Fruit fly (Drosophila melanogaster) whole organism, wandering third instar larva: ENCODE measurements around the gene Irp-1A.

Experiments
- Abd-B ChIP-seq: fragments of >200 bp; optimal IDR thresholded peaks from 2 replicates; lab custom pipeline; 2017; ENCODE audit warnings: missing biosample characterization, missing genetic modification characterization
- CG32264 ChIP-seq: fragments of 200-800 bp; sonication (Bioruptor generic); optimal IDR thresholded peaks from 2 replicates; lab custom pipeline; 2016; ENCODE audit warnings: missing biosample characterization, missing genetic modification characterization
- CrebA ChIP-seq: fragments of 200-800 bp; sonication (Bioruptor generic); optimal IDR thresholded peaks from 2 replicates; lab custom pipeline; 2016; ENCODE audit warnings: missing biosample characterization, mild to moderate bottlenecking, missing genetic modification characterization, borderline replicate concordance
- Dif ChIP-seq: fragments of 200-275, 200-300 bp; sonication (Bioruptor generic); optimal IDR thresholded peaks from 2 replicates; lab custom pipeline; 2018; ENCODE audit warnings: missing biosample characterization, missing genetic modification characterization; ENCODE audit not compliant: partially characterized antibody
- GATAd ChIP-seq: sonication (Bioruptor generic); optimal IDR thresholded peaks from 2 replicates; lab custom pipeline; 2016; ENCODE audit warnings: missing biosample characterization, missing genetic modification characterization
- HLH106 ChIP-seq: fragments of 200-800 bp; optimal IDR thresholded peaks from 3 replicates; lab custom pipeline; 2019; ENCODE audit warnings: missing biosample characterization, mild to moderate bottlenecking, missing genetic modification characterization, moderate library complexity
- Hnf4 ChIP-seq: fragments of 200-800 bp; sonication (Bioruptor generic); optimal IDR thresholded peaks from 2 replicates; lab custom pipeline; 2016; ENCODE audit warnings: missing biosample characterization, mild to moderate bottlenecking, missing genetic modification characterization
- Hr78 ChIP-seq: fragments of >200 bp; optimal IDR thresholded peaks from 2 replicates; lab custom pipeline; 2017; ENCODE audit warnings: missing biosample characterization, missing genetic modification characterization
- Hr83 ChIP-seq: fragments of 200-300 bp; sonication (Bioruptor generic); optimal IDR thresholded peaks from 2 replicates; lab custom pipeline; 2016; ENCODE audit warnings: missing biosample characterization, mild to moderate bottlenecking, missing genetic modification characterization, moderate library complexity; ENCODE audit not compliant: poor library complexity, severe bottlenecking
- Jra ChIP-seq: sonication (Bioruptor generic); optimal IDR thresholded peaks from 2 replicates; lab custom pipeline; 2016; ENCODE audit warnings: missing biosample characterization, missing genetic modification characterization
- Mio ChIP-seq: sonication (Bioruptor generic); optimal IDR thresholded peaks from 2 replicates; lab custom pipeline; 2016; ENCODE audit warnings: missing biosample characterization, missing genetic modification characterization
- Myc ChIP-seq: fragments of >200 bp; optimal IDR thresholded peaks from 2 replicates; lab custom pipeline; 2017
- N ChIP-seq: fragments of >200 bp; optimal IDR thresholded peaks from 2 replicates; lab custom pipeline; 2018; ENCODE audit warnings: missing biosample characterization, missing external identifiers, missing genetic modification characterization
- OdsH ChIP-seq: fragments of 200-800 bp; sonication (Bioruptor generic); optimal IDR thresholded peaks from 2 replicates; lab custom pipeline; 2016; ENCODE audit warnings: missing biosample characterization, mild to moderate bottlenecking, missing genetic modification characterization
- Rel ChIP-seq, 2 experiments: fragments of 200-800 bp; sonication (Bioruptor generic) in 1 of 2; optimal IDR thresholded peaks; 2 replicates in 1 of 2; 3 replicates in 1 of 2; lab custom pipeline; 2016 to 2019; ENCODE audit warnings: mild to moderate bottlenecking in 2 of 2, missing biosample characterization in 2 of 2, missing genetic modification characterization in 2 of 2, moderate library complexity in 1 of 2
- Sp1 ChIP-seq: fragments of 200-800 bp; sonication (Bioruptor generic); optimal IDR thresholded peaks from 3 replicates; lab custom pipeline; 2019; ENCODE audit warnings: missing biosample characterization, mild to moderate bottlenecking, missing genetic modification characterization, moderate library complexity
- Vsx2 ChIP-seq: fragments of 200-300, 225-300 bp; sonication (Bioruptor generic); optimal IDR thresholded peaks from 2 replicates; lab custom pipeline; 2018; ENCODE audit warnings: missing biosample characterization, missing genetic modification characterization; ENCODE audit not compliant: partially characterized antibody
- br ChIP-seq: fragments of 200-800 bp; sonication (Bioruptor generic); optimal IDR thresholded peaks from 2 replicates; lab custom pipeline; 2016; ENCODE audit warnings: missing biosample characterization, missing genetic modification characterization
- brk ChIP-seq: fragments of 200-800 bp; sonication (Bioruptor generic); optimal IDR thresholded peaks from 2 replicates; lab custom pipeline; 2016; ENCODE audit warnings: missing biosample characterization, mild to moderate bottlenecking, missing genetic modification characterization
- dl ChIP-seq, 2 experiments: fragments of 175-275, 200-275 bp in 1 of 2; fragments of 200-275 bp in 1 of 2; sonication (Bioruptor generic); optimal IDR thresholded peaks; lab custom pipeline; 2018; ENCODE audit warnings: mild to moderate bottlenecking in 2 of 2, missing biosample characterization in 2 of 2, missing genetic modification characterization in 2 of 2, moderate library complexity in 2 of 2; ENCODE audit not compliant: partially characterized antibody in 2 of 2, insufficient read depth in 1 of 2
- dmrt93B ChIP-seq: fragments of 200-800 bp; sonication (Bioruptor generic); optimal IDR thresholded peaks from 2 replicates; lab custom pipeline; 2018; ENCODE audit warnings: missing biosample characterization, mild to moderate bottlenecking, missing genetic modification characterization
- foxo ChIP-seq, 2 experiments: fragments of 200-800 bp; sonication (Bioruptor generic); optimal IDR thresholded peaks; 2 replicates in 1 of 2; 3 replicates in 1 of 2; lab custom pipeline; 2016 to 2017; ENCODE audit warnings: missing biosample characterization in 2 of 2, missing genetic modification characterization in 2 of 2
- fru ChIP-seq: fragments of 200-800 bp; sonication (Bioruptor generic); optimal IDR thresholded peaks from 3 replicates; lab custom pipeline; 2016; ENCODE audit warnings: missing biosample characterization, mild to moderate bottlenecking, missing genetic modification characterization
- jim ChIP-seq: fragments of 175-275, 200-325 bp; sonication (Bioruptor generic); optimal IDR thresholded peaks from 2 replicates; lab custom pipeline; 2016; ENCODE audit warnings: missing biosample characterization, mild to moderate bottlenecking, missing genetic modification characterization
- lola ChIP-seq: fragments of >200 bp; optimal IDR thresholded peaks from 2 replicates; lab custom pipeline; 2017; ENCODE audit warnings: missing biosample characterization, missing genetic modification characterization
- pan ChIP-seq: fragments of >200 bp; optimal IDR thresholded peaks from 2 replicates; lab custom pipeline; 2017
- psq ChIP-seq: fragments of 200-800 bp; sonication (Bioruptor generic); optimal IDR thresholded peaks from 3 replicates; lab custom pipeline; 2017; ENCODE audit warnings: missing biosample characterization, mild to moderate bottlenecking, missing genetic modification characterization, moderate library complexity
- rgr ChIP-seq: fragments of 200-800 bp; sonication (Bioruptor generic); optimal IDR thresholded peaks from 3 replicates; lab custom pipeline; 2016; ENCODE audit warnings: missing biosample characterization, mild to moderate bottlenecking, missing genetic modification characterization
- sage ChIP-seq: fragments of 200-800 bp; sonication (Bioruptor generic); optimal IDR thresholded peaks from 2 replicates; lab custom pipeline; 2016; ENCODE audit warnings: missing biosample characterization, mild to moderate bottlenecking, missing genetic modification characterization
- usp ChIP-seq: fragments of >200 bp; optimal IDR thresholded peaks from 2 replicates; lab custom pipeline; 2017; ENCODE audit warnings: missing biosample characterization, missing genetic modification characterization
- woc ChIP-seq: sonication (Bioruptor generic); optimal IDR thresholded peaks from 2 replicates; lab custom pipeline; 2016; ENCODE audit warnings: missing biosample characterization, mild to moderate bottlenecking, missing genetic modification characterization

Irp-1A gene

DNA sequence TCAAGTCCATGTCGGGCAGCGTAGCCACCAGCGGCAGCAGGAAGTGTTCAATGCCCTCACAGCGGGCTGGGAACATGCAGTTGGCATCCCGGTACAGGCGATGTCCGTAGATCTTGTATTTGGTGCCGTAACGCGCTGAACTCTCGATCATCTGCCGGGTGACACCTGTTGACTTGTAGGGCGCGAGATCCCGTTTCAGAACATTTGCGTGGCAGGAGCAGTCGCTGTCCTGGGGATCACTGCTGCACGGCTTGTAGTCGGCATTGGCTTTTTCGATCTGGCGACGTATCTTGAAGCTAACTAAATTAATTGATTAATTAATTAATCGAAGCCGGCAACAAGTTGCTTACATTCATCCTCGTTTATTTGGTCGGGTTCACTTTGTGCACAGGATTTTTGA lies 25.7 kb upstream of the Irp-1A start:
- TF ChIP-seq Hr78 (GFP tag; lab: Kevin White, UChicago) (no peak), pan (lab: Kevin White, UChicago) (no peak), rgr (GFP tag; lab: Kevin White, UChicago) (no peak), brk (GFP tag; lab: Kevin White, UChicago) (no peak), woc (GFP tag; lab: Kevin White, UChicago) (no peak), lola (GFP tag; lab: Kevin White, UChicago) (no peak), sage (GFP tag; lab: Kevin White, UChicago) (no peak), CG32264 (no peak)

DNA sequence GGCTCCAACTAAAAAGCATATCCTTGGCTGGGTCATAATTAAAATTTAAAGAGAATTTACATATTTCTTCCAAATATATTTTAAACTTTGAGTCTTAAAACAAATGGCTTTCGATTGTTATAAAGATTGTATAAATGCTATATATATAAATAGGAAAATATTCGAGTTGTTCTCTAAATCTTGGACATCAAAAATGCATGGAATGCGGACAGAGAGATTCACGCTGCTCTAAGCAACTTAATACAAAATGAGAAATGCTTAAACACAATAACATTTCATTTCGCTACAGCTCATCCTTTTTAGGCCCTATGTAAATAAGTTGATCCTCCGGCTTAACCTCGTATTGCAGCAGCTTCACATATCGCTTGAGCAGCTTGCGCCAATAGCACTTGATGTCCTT lies 24.6 kb upstream of the Irp-1A start, which contains the start of gene CG31139:
TSS of gene CG31139 (minus strand) at position 101 of the 400 bp plus-strand sequence.
- no peak for TF ChIP-seq psq (GFP tag; lab: Kevin White, UChicago)
- no peak for TF ChIP-seq lola (GFP tag; lab: Kevin White, UChicago)
- TF ChIP-seq CrebA: no peak
- no peak for TF ChIP-seq Myc (lab: Kevin White, UChicago)
- no peak for TF ChIP-seq Vsx2 (GFP tag; lab: Kevin White, UChicago)
- no peak for TF ChIP-seq Jra (GFP tag; lab: Kevin White, UChicago)
- TF ChIP-seq Hr83 (GFP tag; lab: Kevin White, UChicago): no peak
- no peak for TF ChIP-seq dmrt93B (GFP tag; lab: Kevin White, UChicago)
- TF ChIP-seq usp (GFP tag; lab: Kevin White, UChicago): no peak
- TF ChIP-seq pan (lab: Kevin White, UChicago): no peak
- TF ChIP-seq N: no peak
- TF ChIP-seq br (GFP tag; lab: Kevin White, UChicago): no peak
- no peak for TF ChIP-seq jim (GFP tag; lab: Kevin White, UChicago)
- TF ChIP-seq fru (GFP tag; lab: Kevin White, UChicago): no peak
- TF ChIP-seq Abd-B: no peak
- no peak for TF ChIP-seq foxo (GFP tag; optimal IDR thresholded peaks at IDR 0.05; lab: Kevin White, UChicago)
- no peak for TF ChIP-seq Mio
- TF ChIP-seq Hnf4 (GFP tag; lab: Kevin White, UChicago): no peak
- no peak for TF ChIP-seq rgr (GFP tag; lab: Kevin White, UChicago)
- TF ChIP-seq dl (GFP tag; optimal IDR thresholded peaks at IDR 0.05; lab: Kevin White, UChicago; ENCODE audit: insufficient read depth in 1 of 2, partially characterized antibody in 2 of 2): no peak

DNA sequence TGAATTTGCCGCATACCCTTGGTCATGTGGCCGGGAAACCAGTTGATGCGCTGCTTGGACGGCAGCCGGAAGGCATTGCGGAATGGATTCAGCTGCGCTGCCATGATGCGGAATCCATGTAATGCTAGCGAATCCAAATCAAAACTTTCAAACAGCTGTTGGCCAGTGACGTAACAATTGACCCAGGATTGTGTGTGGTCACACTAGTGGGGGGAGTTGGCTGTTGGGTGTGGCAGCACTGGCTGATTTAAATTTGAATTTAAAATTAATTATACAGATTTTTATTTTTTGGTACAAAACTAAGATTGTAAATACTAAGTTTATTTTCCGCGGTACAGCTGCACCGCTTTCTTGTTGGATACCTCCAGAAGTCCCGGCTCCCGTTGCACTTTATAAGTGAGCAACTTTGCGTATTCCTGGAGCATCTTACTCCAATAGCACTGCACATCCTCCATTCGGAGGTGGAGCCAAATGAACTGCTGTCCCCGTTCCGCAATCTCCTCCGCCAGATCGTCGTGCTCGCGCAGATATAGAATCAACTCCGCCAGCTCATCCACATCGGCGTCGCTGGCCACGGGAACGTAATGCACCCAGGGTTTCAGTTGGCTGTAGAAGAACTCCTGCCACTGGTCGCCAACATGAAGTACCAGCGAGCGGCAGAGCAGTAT lies 23.2 kb upstream of the Irp-1A start, which contains the start of gene CG17141:
TSS of gene CG17141 (minus strand) at position 177 of the 668 bp plus-strand sequence.
- TF ChIP-seq brk (GFP tag; lab: Kevin White, UChicago) (no peak), Hr83 (GFP tag; lab: Kevin White, UChicago) (peak; percentile 35), woc (GFP tag; lab: Kevin White, UChicago) (no peak), Dif (GFP tag; lab: Kevin White, UChicago) (peak; percentile 26)

dm6 chr3R:22745432-22745831 lies 21.0 kb upstream of the Irp-1A start, which contains the start of the genes vret and HP1c:
vret (minus strand) TSS chr3R:22745581.
HP1c (plus strand) TSS chr3R:22745620.
- TF ChIP-seq GATAd (GFP tag; lab: Kevin White, UChicago) (no peak), Hr83 (GFP tag; lab: Kevin White, UChicago) (no peak), Hr78 (GFP tag; lab: Kevin White, UChicago) (no peak), Dif (GFP tag; lab: Kevin White, UChicago) (no peak), OdsH (no peak), Mio (no peak), Rel (GFP tag; optimal IDR thresholded peaks at IDR 0.05; lab: Kevin White, UChicago) (no peak), Rel (tag; optimal IDR thresholded peaks at IDR 0.05; lab: Kevin White, UChicago) (peak; percentile 37), Sp1 (no peak)

- TF ChIP-seq Rel (GFP tag; optimal IDR thresholded peaks at IDR 0.05; lab: Kevin White, UChicago) (no peak), Rel (tag; optimal IDR thresholded peaks at IDR 0.05; lab: Kevin White, UChicago) (peak; percentile 91), HLH106 (tag; lab: Kevin White, UChicago) (no peak)
These were observed 16.5 kb upstream of the Irp-1A start, which contains the start of the genes Dcr-1 and CG6985 for dm6 chr3R:22740930-22741329. Dcr-1 (minus strand) TSS chr3R:22741091. CG6985 (plus strand) TSS chr3R:22741150.
